Worm (Caenorhabditis elegans): ENCODE measurements around the gene F16B4.7.

ce11 chrV:1586906-1587305, 1.4 kb downstream of the F16B4.7 start, which contains the start of gene F16B4.6:
- TF ChIP-seq nhr-28 (tag; optimal IDR thresholded peaks at IDR 0.05) (no peak), aha-1 (tag; optimal IDR thresholded peaks at IDR 0.05) (no peak), C34B4.2 (tag; optimal IDR thresholded peaks at IDR 0.05) (no peak), lin-13 (GFP tag; optimal IDR thresholded peaks at IDR 0.05) (no peak), ztf-11 (tag; optimal IDR thresholded peaks at IDR 0.05) (no peak), unc-62 (GFP tag; optimal IDR thresholded peaks at IDR 0.05) (no peak), dsc-1 (tag; optimal IDR thresholded peaks at IDR 0.05) (no peak), nhr-11 (tag; optimal IDR thresholded peaks at IDR 0.05) (no peak)

All from whole organism, L1 larva.